Worm (Caenorhabditis elegans) whole organism, midembryonic: ENCODE measurements around the gene cat-4.

ENCODE experiments used
- T22C8.4 ChIP-seq: fragments of 200-800 bp; sonication (Bioruptor generic); IDR thresholded peaks from 2 replicates; pipeline ENCODE4 v1.3.6; 2022; ENCODE audit warnings: missing genetic modification characterization, missing compliant biosample characterization
- cog-1 ChIP-seq: sonication (generic microtip); optimal IDR thresholded peaks from 2 replicates; lab custom pipeline; 2016; ENCODE audit warnings: missing genetic modification characterization, missing compliant biosample characterization
- flt-1 ChIP-seq: fragments of 200-800 bp; sonication (Bioruptor generic); IDR thresholded peaks from 2 replicates; pipeline ENCODE4 v1.3.6; 2022; ENCODE audit warnings: missing genetic modification characterization, missing compliant biosample characterization
- klf-2 ChIP-seq: fragments of 200-800 bp; sonication (Bioruptor generic); conservative IDR thresholded peaks from 2 replicates; pipeline ENCODE4 v1.3.6; 2022; ENCODE audit warnings: missing genetic modification reagents, missing genetic modification characterization, missing compliant biosample characterization
- med-1 ChIP-seq: sonication (generic microtip); optimal IDR thresholded peaks from 2 replicates; lab custom pipeline; 2017; ENCODE audit warnings: missing genetic modification characterization, mild to moderate bottlenecking, missing compliant biosample characterization, antibody characterized with exemption, missing genetic modification reagents; ENCODE audit not compliant: insufficient read depth
- ref-1 ChIP-seq: fragments of 200-800 bp; sonication (Bioruptor generic); conservative IDR thresholded peaks from 2 replicates; pipeline ENCODE4 v1.3.6; 2022; ENCODE audit warnings: missing genetic modification reagents, missing genetic modification characterization, missing compliant biosample characterization
- tab-1 ChIP-seq: fragments of 200-800 bp; sonication (Bioruptor generic); IDR thresholded peaks from 2 replicates; pipeline ENCODE4 v1.3.6; 2022; ENCODE audit warnings: missing genetic modification characterization, missing compliant biosample characterization
- ztf-23 ChIP-seq: fragments of 200-800 bp; sonication (Bioruptor generic); IDR thresholded peaks from 2 replicates; pipeline ENCODE4 v1.3.6; 2022; ENCODE audit warnings: missing genetic modification reagents, missing genetic modification characterization, missing compliant biosample characterization
- ztf-29 ChIP-seq: fragments of 200-800 bp; sonication (Bioruptor generic); IDR thresholded peaks from 2 replicates; pipeline ENCODE4 v1.3.6; 2022; ENCODE audit warnings: missing genetic modification reagents, missing genetic modification characterization, missing compliant biosample characterization

ce11 chrV:10597234-10597633 lies 32.6 kb downstream of the cat-4 start, which contains the start of gene T21C9.13:
- TF ChIP-seq flt-1: no peak
- no peak for TF ChIP-seq ref-1 (GFP tag; lab: Robert Waterston, UW)
- TF ChIP-seq cog-1: no peak
- no peak for TF ChIP-seq T22C8.4 (GFP tag; lab: Robert Waterston, UW)
- no peak for TF ChIP-seq tab-1 (GFP tag; lab: Robert Waterston, UW)
- no peak for TF ChIP-seq klf-2 (GFP tag; lab: Robert Waterston, UW)
- TF ChIP-seq ztf-23 (GFP tag; lab: Robert Waterston, UW): no peak
- TF ChIP-seq med-1 (GFP tag; lab: Kevin White, UChicago): no peak
- TF ChIP-seq ztf-29 (GFP tag; lab: Robert Waterston, UW): no peak
